Comparison of ENCODE assay signal across 4 worm cellular contexts in genomic region chrII:5819655-5820054, ce11.
A peak's percentile ranks its signal among the peaks of the same experiment; 100 is the strongest.
TF ChIP-seq lines count a peak whose summit lies in the region.

No protein-coding gene starts in this region.

TF ChIP-seq in whole organism, L1 larva, 84 proteins besides CTCF, POLR2A, EP300 and RAD21 (continued from another document and continues in another):
- TF ChIP-seq zag-1 (tag; optimal IDR thresholded peaks at IDR 0.05; lab: Kevin White, UChicago): no peak
- no peak for TF ChIP-seq mep-1 (tag; optimal IDR thresholded peaks at IDR 0.05; lab: Kevin White, UChicago)
- peak; percentile 57 for TF ChIP-seq nhr-90 (tag; optimal IDR thresholded peaks at IDR 0.05; lab: Kevin White, UChicago; ENCODE audit: poor library complexity)
- TF ChIP-seq C04F5.9 (tag; optimal IDR thresholded peaks at IDR 0.05; lab: Kevin White, UChicago): peak; percentile 27
- no peak for TF ChIP-seq blmp-1 (tag; optimal IDR thresholded peaks at IDR 0.05; lab: Kevin White, UChicago)
- TF ChIP-seq xbp-1 (tag; optimal IDR thresholded peaks at IDR 0.05; lab: Kevin White, UChicago): peak; percentile 41
- TF ChIP-seq lin-14 (GFP tag; optimal IDR thresholded peaks at IDR 0.05; lab: Kevin White, UChicago): peak; percentile 65
- no peak for TF ChIP-seq nhr-12 (tag; optimal IDR thresholded peaks at IDR 0.05; lab: Kevin White, UChicago)
- TF ChIP-seq tlp-1 (tag; optimal IDR thresholded peaks at IDR 0.05; lab: Kevin White, UChicago): no peak
- no peak for TF ChIP-seq aha-1 (tag; optimal IDR thresholded peaks at IDR 0.05; lab: Kevin White, UChicago)
- TF ChIP-seq efl-3 (GFP tag; optimal IDR thresholded peaks at IDR 0.05; lab: Kevin White, UChicago): no peak
- no peak for TF ChIP-seq ceh-63 (GFP tag; optimal IDR thresholded peaks at IDR 0.05; lab: Kevin White, UChicago)
- no peak for TF ChIP-seq hpl-2 (GFP tag; optimal IDR thresholded peaks at IDR 0.05; lab: Kevin White, UChicago)
- no peak for TF ChIP-seq F16B12.6 (tag; optimal IDR thresholded peaks at IDR 0.05; lab: Kevin White, UChicago)
- TF ChIP-seq pax-3 (tag; optimal IDR thresholded peaks at IDR 0.05; lab: Kevin White, UChicago): no peak
- no peak for TF ChIP-seq fos-1 (tag; optimal IDR thresholded peaks at IDR 0.05; lab: Kevin White, UChicago)
- TF ChIP-seq nhr-77 (tag; optimal IDR thresholded peaks at IDR 0.05; lab: Kevin White, UChicago): no peak
- TF ChIP-seq dpl-1 (GFP tag; optimal IDR thresholded peaks at IDR 0.05; lab: Kevin White, UChicago): peak; percentile 32 to 73 (median 71)
- no peak for TF ChIP-seq nhr-20 (tag; optimal IDR thresholded peaks at IDR 0.05; lab: Kevin White, UChicago)
- TF ChIP-seq lin-39 (tag; optimal IDR thresholded peaks at IDR 0.05; lab: Kevin White, UChicago): no peak
- TF ChIP-seq sox-4 (tag; optimal IDR thresholded peaks at IDR 0.05; lab: Kevin White, UChicago): peak; percentile 35
- no peak for TF ChIP-seq nhr-11 (tag; optimal IDR thresholded peaks at IDR 0.05; lab: Kevin White, UChicago)
- no peak for TF ChIP-seq snu-23 (GFP tag; optimal IDR thresholded peaks at IDR 0.05; lab: Kevin White, UChicago)
- peak; percentile 42 for TF ChIP-seq irx-1 (tag; optimal IDR thresholded peaks at IDR 0.05; lab: Kevin White, UChicago)
- no peak for TF ChIP-seq ama-1 (optimal IDR thresholded peaks at IDR 0.05; lab: Kevin White, UChicago)
- TF ChIP-seq ceh-88 (GFP tag; IDR thresholded peaks at IDR 0.05; lab: Robert Waterston, UW): no peak
- no peak for TF ChIP-seq nhr-237 (tag; optimal IDR thresholded peaks at IDR 0.05; lab: Kevin White, UChicago)
- no peak for TF ChIP-seq ztf-4 (tag; optimal IDR thresholded peaks at IDR 0.05; lab: Kevin White, UChicago)
- TF ChIP-seq grh-1 (GFP tag; IDR thresholded peaks at IDR 0.05; lab: Robert Waterston, UW): no peak
- no peak for TF ChIP-seq aly-2 (tag; optimal IDR thresholded peaks at IDR 0.05; lab: Kevin White, UChicago)
- peak; percentile 38 for TF ChIP-seq egl-13 (tag; optimal IDR thresholded peaks at IDR 0.05; lab: Kevin White, UChicago)
- no peak for TF ChIP-seq ets-5 (GFP tag; IDR thresholded peaks at IDR 0.05; lab: Robert Waterston, UW)
- no peak for TF ChIP-seq pqm-1 (tag; optimal IDR thresholded peaks at IDR 0.05; lab: Kevin White, UChicago)
- TF ChIP-seq lin-13 (GFP tag; optimal IDR thresholded peaks at IDR 0.05; lab: Kevin White, UChicago): peak; percentile 12
- no peak for TF ChIP-seq mab-9 (GFP tag; IDR thresholded peaks at IDR 0.05; lab: Robert Waterston, UW)

TF ChIP-seq in whole organism, L4 larva, 104 proteins besides CTCF, POLR2A, EP300 and RAD21 (continued from another document and continues in another):
- TF ChIP-seq tra-1 (GFP tag; IDR thresholded peaks at IDR 0.05; lab: Robert Waterston, UW) (0 out of 2 replicates have a peak, but pooled peaks have one; percentile 21), duxl-1 (tag; optimal IDR thresholded peaks at IDR 0.05; lab: Kevin White, UChicago; ENCODE audit: poor library complexity) (no peak), ztf-11 (tag; optimal IDR thresholded peaks at IDR 0.05; lab: Kevin White, UChicago) (no peak), gei-8 (GFP tag; optimal IDR thresholded peaks at IDR 0.05; lab: Kevin White, UChicago) (no peak), nhr-111 (GFP tag; optimal IDR thresholded peaks at IDR 0.05; lab: Kevin White, UChicago) (no peak), dmd-8 (GFP tag; IDR thresholded peaks at IDR 0.05; lab: Robert Waterston, UW) (no peak), nhr-237 (tag; optimal IDR thresholded peaks at IDR 0.05; lab: Kevin White, UChicago) (no peak), lin-15B (tag; optimal IDR thresholded peaks at IDR 0.05; lab: Kevin White, UChicago) (no peak), ZK546.5 (tag; optimal IDR thresholded peaks at IDR 0.05; lab: Kevin White, UChicago) (no peak), sdz-12 (GFP tag; optimal IDR thresholded peaks at IDR 0.05; lab: Kevin White, UChicago) (no peak), nhr-6 (tag; optimal IDR thresholded peaks at IDR 0.05; lab: Kevin White, UChicago) (no peak), nhr-48 (tag; optimal IDR thresholded peaks at IDR 0.05; lab: Kevin White, UChicago) (no peak), zip-2 (tag; optimal IDR thresholded peaks at IDR 0.05; lab: Kevin White, UChicago) (no peak), R02D3.7 (tag; optimal IDR thresholded peaks at IDR 0.05; lab: Kevin White, UChicago) (no peak), arid-1 (GFP tag; conservative IDR thresholded peaks at IDR 0.05; lab: Robert Waterston, UW) (no peak), aly-2 (tag; optimal IDR thresholded peaks at IDR 0.05; lab: Kevin White, UChicago) (no peak), nhr-10 (tag; optimal IDR thresholded peaks at IDR 0.05; lab: Kevin White, UChicago) (no peak), nhr-41 (GFP tag; IDR thresholded peaks at IDR 0.05; lab: Robert Waterston, UW) (no peak), nhr-11 (tag; optimal IDR thresholded peaks at IDR 0.05; lab: Kevin White, UChicago) (no peak), set-16 (GFP tag; IDR thresholded peaks at IDR 0.05; lab: Robert Waterston, UW) (no peak), tag-97 (GFP tag; IDR thresholded peaks at IDR 0.05; lab: Robert Waterston, UW) (no peak), ama-1 (optimal IDR thresholded peaks at IDR 0.05; lab: Kevin White, UChicago) (no peak), zfp-2 (tag; optimal IDR thresholded peaks at IDR 0.05; lab: Kevin White, UChicago) (no peak), F26F4.8 (GFP tag; conservative IDR thresholded peaks at IDR 0.05; lab: Robert Waterston, UW) (no peak), rbr-2 (tag; optimal IDR thresholded peaks at IDR 0.05; lab: Kevin White, UChicago) (no peak), unc-62 (GFP tag; optimal IDR thresholded peaks at IDR 0.05 in 1 of 2; lab: Kevin White, UChicago) (no peak), unc-62 (tag; optimal IDR thresholded peaks at IDR 0.05; lab: Kevin White, UChicago) (no peak), php-3 (GFP tag; IDR thresholded peaks at IDR 0.05; lab: Robert Waterston, UW) (no peak), unc-130 (GFP tag; optimal IDR thresholded peaks at IDR 0.05; lab: Kevin White, UChicago) (peak; percentile 91), T20F7.1 (GFP tag; optimal IDR thresholded peaks at IDR 0.05; lab: Kevin White, UChicago) (no peak), T26A8.4 (GFP tag; IDR thresholded peaks at IDR 0.05; lab: Robert Waterston, UW) (no peak), Y105C5A.15 (GFP tag; IDR thresholded peaks at IDR 0.05; lab: Robert Waterston, UW) (no peak), F44E2.7 (GFP tag; IDR thresholded peaks at IDR 0.05; lab: Robert Waterston, UW) (no peak), ceh-62 (tag; optimal IDR thresholded peaks at IDR 0.05; lab: Kevin White, UChicago) (no peak), ZK337.2 (GFP tag; IDR thresholded peaks at IDR 0.05; lab: Robert Waterston, UW) (0 out of 2 replicates have a peak, but pooled peaks have one; percentile 62), lin-13 (GFP tag; optimal IDR thresholded peaks at IDR 0.05; lab: Kevin White, UChicago) (no peak)

TF ChIP-seq in whole organism, late embryonic, 69 proteins besides CTCF, POLR2A, EP300 and RAD21 (continued from another document and continues in another):
- TF ChIP-seq sdc-2 (tag; optimal IDR thresholded peaks at IDR 0.05; lab: Kevin White, UChicago): no peak
- TF ChIP-seq syd-9 (tag; optimal IDR thresholded peaks at IDR 0.05; lab: Kevin White, UChicago): no peak
- TF ChIP-seq pqm-1 (tag; optimal IDR thresholded peaks at IDR 0.05; lab: Kevin White, UChicago): no peak
- no peak for TF ChIP-seq ceh-19 (GFP tag; optimal IDR thresholded peaks at IDR 0.05; lab: Kevin White, UChicago)
- no peak for TF ChIP-seq sox-4 (tag; optimal IDR thresholded peaks at IDR 0.05; lab: Kevin White, UChicago)
- TF ChIP-seq F13H6.1 (tag; optimal IDR thresholded peaks at IDR 0.05; lab: Kevin White, UChicago): no peak
- TF ChIP-seq hlh-13 (GFP tag; optimal IDR thresholded peaks at IDR 0.05; lab: Kevin White, UChicago): no peak
- no peak for TF ChIP-seq K02D7.2 (tag; optimal IDR thresholded peaks at IDR 0.05; lab: Kevin White, UChicago)
- no peak for TF ChIP-seq T23F11.4 (GFP tag; optimal IDR thresholded peaks at IDR 0.05; lab: Kevin White, UChicago)
- no peak for TF ChIP-seq ztf-16 (tag; optimal IDR thresholded peaks at IDR 0.05; lab: Kevin White, UChicago)
- no peak for TF ChIP-seq hlh-6 (tag; optimal IDR thresholded peaks at IDR 0.05; lab: Kevin White, UChicago)
- TF ChIP-seq pat-9 (tag; optimal IDR thresholded peaks at IDR 0.05; lab: Kevin White, UChicago): no peak
- TF ChIP-seq gmeb-2 (tag; optimal IDR thresholded peaks at IDR 0.05; lab: Kevin White, UChicago): no peak
- no peak for TF ChIP-seq pax-1 (tag; optimal IDR thresholded peaks at IDR 0.05; lab: Kevin White, UChicago)
- no peak for TF ChIP-seq fkh-10 (GFP tag; optimal IDR thresholded peaks at IDR 0.05; lab: Kevin White, UChicago)
- TF ChIP-seq ceh-45 (GFP tag; IDR thresholded peaks at IDR 0.05; lab: Robert Waterston, UW): no peak
- no peak for TF ChIP-seq ceh-34 (tag; optimal IDR thresholded peaks at IDR 0.05; lab: Kevin White, UChicago)
- TF ChIP-seq lim-6 (tag; optimal IDR thresholded peaks at IDR 0.05; lab: Kevin White, UChicago): no peak
- TF ChIP-seq nfya-1 (tag; optimal IDR thresholded peaks at IDR 0.05; lab: Kevin White, UChicago): no peak
- no peak for TF ChIP-seq hlh-15 (tag; optimal IDR thresholded peaks at IDR 0.05; lab: Kevin White, UChicago)
- TF ChIP-seq odd-2 (tag; optimal IDR thresholded peaks at IDR 0.05; lab: Kevin White, UChicago): no peak
- TF ChIP-seq Y22D7AL.16 (tag; optimal IDR thresholded peaks at IDR 0.05; lab: Kevin White, UChicago): no peak
- no peak for TF ChIP-seq ceh-30 (tag; optimal IDR thresholded peaks at IDR 0.05; lab: Kevin White, UChicago)
- no peak for TF ChIP-seq C38D4.7 (GFP tag; optimal IDR thresholded peaks at IDR 0.05; lab: Kevin White, UChicago)
- TF ChIP-seq pag-3 (tag; optimal IDR thresholded peaks at IDR 0.05; lab: Kevin White, UChicago; ENCODE audit: borderline replicate concordance): no peak
- peak; percentile 11 for TF ChIP-seq hlh-8 (tag; optimal IDR thresholded peaks at IDR 0.05; lab: Kevin White, UChicago)
- TF ChIP-seq tbx-2 (tag; optimal IDR thresholded peaks at IDR 0.05; lab: Kevin White, UChicago): peak; percentile 65
- no peak for TF ChIP-seq nhr-232 (tag; optimal IDR thresholded peaks at IDR 0.05; lab: Kevin White, UChicago)
- no peak for TF ChIP-seq dve-1 (tag; optimal IDR thresholded peaks at IDR 0.05; lab: Kevin White, UChicago)
- no peak for TF ChIP-seq ceh-24 (tag; optimal IDR thresholded peaks at IDR 0.05; lab: Kevin White, UChicago)
- TF ChIP-seq unc-42 (tag; optimal IDR thresholded peaks at IDR 0.05; lab: Kevin White, UChicago): peak; percentile 13
- no peak for TF ChIP-seq npax-4 (tag; optimal IDR thresholded peaks at IDR 0.05; lab: Kevin White, UChicago)
- no peak for TF ChIP-seq elt-2 (tag; optimal IDR thresholded peaks at IDR 0.05; lab: Kevin White, UChicago)
- TF ChIP-seq elt-4 (tag; optimal IDR thresholded peaks at IDR 0.05; lab: Kevin White, UChicago): no peak
- no peak for TF ChIP-seq pha-4 (tag; optimal IDR thresholded peaks at IDR 0.05; lab: Kevin White, UChicago)
- TF ChIP-seq fkh-6 (tag; optimal IDR thresholded peaks at IDR 0.05; lab: Kevin White, UChicago): peak; percentile 12
- no peak for TF ChIP-seq mec-3 (tag; optimal IDR thresholded peaks at IDR 0.05; lab: Kevin White, UChicago; ENCODE audit: borderline replicate concordance)
- TF ChIP-seq lin-11 (tag; optimal IDR thresholded peaks at IDR 0.05; lab: Kevin White, UChicago): no peak
- no peak for TF ChIP-seq ceh-18 (tag; optimal IDR thresholded peaks at IDR 0.05; lab: Kevin White, UChicago)
- TF ChIP-seq ref-2 (tag; optimal IDR thresholded peaks at IDR 0.05; lab: Kevin White, UChicago): peak; percentile 48

TF ChIP-seq in whole organism, young adult, 124 proteins besides CTCF, POLR2A, EP300 and RAD21 (continued from another document):
- TF ChIP-seq F33H1.4 (GFP tag; IDR thresholded peaks at IDR 0.05; lab: Robert Waterston, UW): peak; percentile 39; the same call in 1 of the 2 replicates
- TF ChIP-seq ceh-91 (GFP tag; IDR thresholded peaks at IDR 0.05; lab: Robert Waterston, UW): 0 out of 2 replicates have a peak, but pooled peaks have one; percentile 55
- 0 out of 2 replicates have a peak, but pooled peaks have one; percentile 47 for TF ChIP-seq ztf-6 (GFP tag; IDR thresholded peaks at IDR 0.05; lab: Robert Waterston, UW)
- peak; percentile 21; the same call in 1 of the 2 replicates for TF ChIP-seq hmg-1.2 (GFP tag; IDR thresholded peaks at IDR 0.05; lab: Robert Waterston, UW)
